Fruit fly (Drosophila melanogaster) whole organism, embryonic: ENCODE results near the gene bt.

ENCODE experiments used
- B-H2 ChIP-seq: fragments of 200-800 bp; sonication (Bioruptor generic); optimal IDR thresholded peaks from 2 replicates; lab custom pipeline; 2018; ENCODE audit warnings: missing biosample characterization, mild to moderate bottlenecking, missing genetic modification characterization
- CG1024 ChIP-seq: fragments of 200-800 bp; sonication (Bioruptor generic); IDR thresholded peaks from 2 replicates; pipeline ENCODE4 v1.3.6; 2022; ENCODE audit warnings: missing biosample characterization, missing genetic modification characterization
- CG10431 ChIP-seq: fragments of 200-800 bp; sonication (Bioruptor generic); optimal IDR thresholded peaks from 3 replicates; lab custom pipeline; 2018; ENCODE audit warnings: missing biosample characterization, mild to moderate bottlenecking, missing genetic modification characterization
- CG10565 ChIP-seq: fragments of 200-800 bp; sonication (Bioruptor generic); optimal IDR thresholded peaks from 3 replicates; lab custom pipeline; 2016; ENCODE audit warnings: missing biosample characterization, mild to moderate bottlenecking, missing genetic modification characterization
- CG11695 ChIP-seq: fragments of 200-800 bp; sonication (Bioruptor generic); IDR thresholded peaks from 3 replicates; pipeline ENCODE4 v1.3.6; 2022; ENCODE audit warnings: missing biosample characterization, missing genetic modification characterization
- CG11723 ChIP-seq: fragments of 200-800 bp; sonication (Bioruptor generic); optimal IDR thresholded peaks from 2 replicates; lab custom pipeline; 2017; ENCODE audit warnings: missing biosample characterization, mild to moderate bottlenecking, missing genetic modification characterization
- CG12299 ChIP-seq: fragments of 200-800 bp; sonication (Bioruptor generic); optimal IDR thresholded peaks from 2 replicates; lab custom pipeline; 2018; ENCODE audit warnings: missing biosample characterization, mild to moderate bottlenecking, missing genetic modification characterization
- CG12659 ChIP-seq: fragments of 200-800 bp; sonication (Bioruptor generic); optimal IDR thresholded peaks from 3 replicates; lab custom pipeline; 2017; ENCODE audit warnings: mild to moderate bottlenecking, missing biosample characterization, missing genetic modification reagents, missing genetic modification characterization
- CG13624 ChIP-seq: fragments of 200-800 bp; sonication (Bioruptor generic); optimal IDR thresholded peaks from 2 replicates; lab custom pipeline; 2016; ENCODE audit warnings: missing biosample characterization, missing genetic modification characterization
- CG14014 ChIP-seq: fragments of 200-800 bp; sonication (Bioruptor generic); IDR thresholded peaks from 2 replicates; pipeline ENCODE4 v1.3.6; 2022; ENCODE audit warnings: missing biosample characterization, missing genetic modification characterization
- CG15601 ChIP-seq: fragments of 200-800 bp; sonication (Bioruptor generic); optimal IDR thresholded peaks from 3 replicates; lab custom pipeline; 2019; ENCODE audit warnings: missing biosample characterization, mild to moderate bottlenecking, missing genetic modification characterization, moderate library complexity
- CG1603 ChIP-seq: fragments of 200-800 bp; sonication (Bioruptor generic); optimal IDR thresholded peaks from 2 replicates; lab custom pipeline; 2019; ENCODE audit warnings: missing biosample characterization, mild to moderate bottlenecking, missing genetic modification characterization, moderate library complexity
- CG17361 ChIP-seq: fragments of 200-800 bp; sonication (Bioruptor generic); IDR thresholded peaks from 3 replicates; pipeline ENCODE4 v1.3.6; 2022; ENCODE audit warnings: missing biosample characterization, missing genetic modification characterization
- CG17612 ChIP-seq: fragments of 200-800 bp; sonication (Bioruptor generic); IDR thresholded peaks from 2 replicates; pipeline ENCODE4 v1.3.6; 2022; ENCODE audit warnings: missing biosample characterization, missing genetic modification characterization
- CG2199 ChIP-seq: fragments of 200-800 bp; sonication (Bioruptor generic); IDR thresholded peaks from 3 replicates; pipeline ENCODE4 v1.3.6; 2022; ENCODE audit warnings: missing biosample characterization, missing genetic modification characterization
- CG30020 ChIP-seq: fragments of 200-800 bp; optimal IDR thresholded peaks from 2 replicates; lab custom pipeline; 2019; ENCODE audit warnings: missing biosample characterization, mild to moderate bottlenecking, missing genetic modification characterization, moderate library complexity
- CG4424 ChIP-seq: fragments of 200-800 bp; sonication (Bioruptor generic); optimal IDR thresholded peaks from 3 replicates; lab custom pipeline; 2016; ENCODE audit warnings: missing biosample characterization, missing genetic modification characterization
- CG4820 ChIP-seq: fragments of 200-800 bp; sonication (Bioruptor generic); optimal IDR thresholded peaks from 3 replicates; lab custom pipeline; 2016; ENCODE audit warnings: missing biosample characterization, missing genetic modification characterization
- CG5245 ChIP-seq: fragments of 200-800 bp; sonication (Bioruptor generic); optimal IDR thresholded peaks from 3 replicates; lab custom pipeline; 2016; ENCODE audit warnings: missing biosample characterization, missing genetic modification characterization
- CG8089 ChIP-seq: fragments of 200-800 bp; sonication (Bioruptor generic); optimal IDR thresholded peaks from 3 replicates; lab custom pipeline; 2016; ENCODE audit warnings: missing biosample characterization, missing genetic modification characterization
- CG8290 ChIP-seq, 3 experiments: fragments of 200-800 bp; sonication (Bioruptor generic); optimal IDR thresholded peaks; 2 replicates each; lab custom pipeline; 2016 to 2019; ENCODE audit warnings: missing biosample characterization in 3 of 3, missing genetic modification characterization in 3 of 3, mild to moderate bottlenecking in 2 of 3, moderate library complexity in 1 of 3
- CG8359 ChIP-seq: fragments of 200-800 bp; sonication (Bioruptor generic); optimal IDR thresholded peaks from 2 replicates; lab custom pipeline; 2017; ENCODE audit warnings: missing biosample characterization, mild to moderate bottlenecking, missing genetic modification characterization, borderline replicate concordance
- CG9215 ChIP-seq: fragments of 200-800 bp; sonication (Bioruptor generic); IDR thresholded peaks from 2 replicates; pipeline ENCODE4 v1.3.6; 2022; ENCODE audit warnings: missing biosample characterization, missing genetic modification characterization
- Eip74EF ChIP-seq, 2 experiments: fragments of 200-800 bp in 1 of 2; fragments of >200 bp in 1 of 2; sonication (Bioruptor generic) in 1 of 2; optimal IDR thresholded peaks; 2 replicates each; lab custom pipeline; 2017 to 2019; ENCODE audit warnings: missing biosample characterization in 2 of 2, missing genetic modification characterization in 2 of 2, mild to moderate bottlenecking in 1 of 2, moderate library complexity in 1 of 2
- Ets97D ChIP-seq: fragments of 200-800 bp; sonication (Bioruptor generic); optimal IDR thresholded peaks from 3 replicates; lab custom pipeline; 2016; ENCODE audit warnings: missing biosample characterization, missing genetic modification characterization
- HmgZ ChIP-seq: fragments of 200-800 bp; sonication (Bioruptor generic); optimal IDR thresholded peaks from 2 replicates; lab custom pipeline; 2018; ENCODE audit warnings: missing biosample characterization, mild to moderate bottlenecking, missing genetic modification characterization
- Hsf ChIP-seq: fragments of 200-800 bp; sonication (Bioruptor generic); optimal IDR thresholded peaks from 3 replicates; lab custom pipeline; 2016; ENCODE audit warnings: missing biosample characterization, missing genetic modification characterization
- Med ChIP-seq: fragments of 200-800 bp; sonication (Bioruptor generic); peaks from one replicate; lab custom pipeline; 2016; ENCODE audit warnings: missing biosample characterization, missing genetic modification characterization, mild to moderate bottlenecking, inconsistent platforms, moderate library complexity
- Meics ChIP-seq: fragments of 200-800 bp; sonication (Bioruptor generic); optimal IDR thresholded peaks from 2 replicates; lab custom pipeline; 2017; ENCODE audit warnings: missing biosample characterization, mild to moderate bottlenecking, missing genetic modification characterization
- Pdp1 ChIP-seq, 2 experiments: fragments of 200-800 bp; sonication (Bioruptor generic); optimal IDR thresholded peaks; 3 replicates each; lab custom pipeline; 2016; ENCODE audit warnings: missing biosample characterization in 2 of 2, missing genetic modification characterization in 2 of 2, mild to moderate bottlenecking in 1 of 2, moderate library complexity in 1 of 2
- bsh ChIP-seq, 2 experiments: fragments of 200-800 bp; sonication (Bioruptor generic); optimal IDR thresholded peaks; 2 replicates each; lab custom pipeline; 2017 to 2018; ENCODE audit warnings: mild to moderate bottlenecking in 2 of 2, missing biosample characterization in 2 of 2, missing genetic modification characterization in 2 of 2, moderate library complexity in 1 of 2
- dpn ChIP-seq, 2 experiments: fragments of 200-800 bp; sonication (Bioruptor generic); optimal IDR thresholded peaks; 3 replicates each; lab custom pipeline; 2016; ENCODE audit warnings: missing biosample characterization in 2 of 2, missing genetic modification characterization in 2 of 2
- emc ChIP-seq: fragments of 200-800 bp; sonication (Bioruptor generic); optimal IDR thresholded peaks from 2 replicates; lab custom pipeline; 2016; ENCODE audit warnings: missing biosample characterization, missing genetic modification characterization
- eve ChIP-seq, 2 experiments: fragments of >200 bp; optimal IDR thresholded peaks; 2 replicates each; lab custom pipeline; 2017; ENCODE audit warnings: missing biosample characterization in 2 of 2, missing genetic modification characterization in 2 of 2
- gem ChIP-seq: fragments of 200-800 bp; sonication (Bioruptor generic); optimal IDR thresholded peaks from 2 replicates; lab custom pipeline; 2019; ENCODE audit warnings: missing biosample characterization, mild to moderate bottlenecking, missing genetic modification characterization, moderate library complexity
- h ChIP-seq: fragments of >200 bp; optimal IDR thresholded peaks from 2 replicates; lab custom pipeline; 2017
- her ChIP-seq: fragments of 200-800 bp; sonication (Bioruptor generic); optimal IDR thresholded peaks from 2 replicates; lab custom pipeline; 2016; ENCODE audit warnings: missing biosample characterization, missing genetic modification characterization
- lbe ChIP-seq: fragments of 200-800 bp; sonication (Bioruptor generic); optimal IDR thresholded peaks from 2 replicates; lab custom pipeline; 2016; ENCODE audit warnings: missing biosample characterization, mild to moderate bottlenecking, missing genetic modification characterization
- nom ChIP-seq: fragments of 200-800 bp; sonication (Bioruptor generic); optimal IDR thresholded peaks from 2 replicates; lab custom pipeline; 2017; ENCODE audit warnings: missing biosample characterization, missing genetic modification characterization, mild to moderate bottlenecking, moderate library complexity, missing genetic modification reagents
- pan ChIP-seq, 4 experiments: fragments of >200 bp in 3 of 4; fragments of 200-800 bp in 1 of 4; sonication (Bioruptor generic) in 1 of 4; optimal IDR thresholded peaks in 3 of 4; IDR thresholded peaks in 1 of 4; 2 replicates each; pipeline versions ENCODE4 v1.3.6 to Lab custom; 2017 to 2022; ENCODE audit warnings: missing biosample characterization in 2 of 4, missing genetic modification characterization in 2 of 4, mixed read lengths in 1 of 4
- row ChIP-seq: fragments of 200-800 bp; sonication (Bioruptor generic); IDR thresholded peaks from 3 replicates; pipeline ENCODE4 v1.3.6; 2022; ENCODE audit warnings: missing biosample characterization, missing genetic modification characterization
- sd ChIP-seq: fragments of 200-800 bp; sonication (Bioruptor generic); optimal IDR thresholded peaks from 3 replicates; lab custom pipeline; 2018; ENCODE audit warnings: missing biosample characterization, mild to moderate bottlenecking, missing genetic modification characterization, moderate library complexity
- sens ChIP-seq: fragments of 200-800 bp; sonication (Bioruptor generic); peaks from one replicate; lab custom pipeline; 2016; ENCODE audit warnings: missing biosample characterization, missing genetic modification characterization
- sim ChIP-seq: fragments of 200-800 bp; sonication (Bioruptor generic); IDR thresholded peaks from 2 replicates; pipeline ENCODE4 v1.3.6; 2022; ENCODE audit warnings: missing biosample characterization, missing genetic modification characterization
- tap ChIP-seq: fragments of 200-800 bp; optimal IDR thresholded peaks from 3 replicates; lab custom pipeline; 2019; ENCODE audit warnings: missing biosample characterization, mild to moderate bottlenecking, missing genetic modification characterization, moderate library complexity
- trh ChIP-seq: fragments of 200-800 bp; sonication (Bioruptor generic); optimal IDR thresholded peaks from 2 replicates; lab custom pipeline; 2016; ENCODE audit warnings: missing biosample characterization, missing genetic modification characterization

Gene bt

dm6 chr4:694917-695720 lies 29.1 kb upstream of the bt start (continued):
- no peak for TF ChIP-seq emc (GFP tag; lab: Kevin White, UChicago)
- no peak for TF ChIP-seq CG10431 (GFP tag; lab: Kevin White, UChicago)
- TF ChIP-seq eve (GFP tag; optimal IDR thresholded peaks at IDR 0.05; lab: Kevin White, UChicago) = peak in 1 of 2 experiments; percentile 82
- TF ChIP-seq CG1603 = peak; percentile 50
- peak in 1 of 2 experiments; percentile 24 for TF ChIP-seq Pdp1 (GFP tag; optimal IDR thresholded peaks at IDR 0.05; lab: Kevin White, UChicago)
- peak in 1 of 2 experiments; percentile 4 for TF ChIP-seq bsh (GFP tag; optimal IDR thresholded peaks at IDR 0.05; lab: Kevin White, UChicago)
- peak; percentile 75; the same call in 2 of the 3 replicates for TF ChIP-seq CG2199 (GFP tag; lab: Robert Waterston, UW)
- peak in 1 of 2 experiments; percentile 22 for TF ChIP-seq dpn (GFP tag; optimal IDR thresholded peaks at IDR 0.05; lab: Kevin White, UChicago)
- peak; percentile 97 for TF ChIP-seq Meics (GFP tag; lab: Kevin White, UChicago)
- peak; percentile 4 for TF ChIP-seq CG4424
- peak; percentile 61 for TF ChIP-seq CG8290 (GFP tag; optimal IDR thresholded peaks at IDR 0.05; lab: Kevin White, UChicago)
- TF ChIP-seq CG8290 (tag; optimal IDR thresholded peaks at IDR 0.05; lab: Kevin White, UChicago) = no peak
- TF ChIP-seq nom (GFP tag; lab: Kevin White, UChicago) = peak; percentile 100
- TF ChIP-seq her (GFP tag; lab: Kevin White, UChicago) = no peak
- TF ChIP-seq HmgZ (tag; lab: Kevin White, UChicago) = peak; percentile 20
- peak; percentile 3 for TF ChIP-seq CG4820 (GFP tag; lab: Kevin White, UChicago)
- peak; percentile 76 for TF ChIP-seq CG11723 (GFP tag; lab: Kevin White, UChicago)
- peak; percentile 79 for TF ChIP-seq CG8089 (GFP tag; lab: Kevin White, UChicago)
- peak; percentile 10 for TF ChIP-seq trh (GFP tag; lab: Kevin White, UChicago)
- TF ChIP-seq CG17361 (GFP tag; lab: Robert Waterston, UW) = no peak
- peak; percentile 1 for TF ChIP-seq B-H2 (GFP tag; lab: Kevin White, UChicago)
- TF ChIP-seq Ets97D (GFP tag; lab: Kevin White, UChicago) = peak; percentile 24
- TF ChIP-seq sens (GFP tag; lab: Kevin White, UChicago) = peak; percentile 70
- TF ChIP-seq CG10565 (GFP tag; lab: Kevin White, UChicago) = no peak
- TF ChIP-seq CG30020 (tag; lab: Kevin White, UChicago) = peak; percentile 94
- TF ChIP-seq CG17612 (GFP tag; lab: Robert Waterston, UW) = no peak
- no peak for TF ChIP-seq h (lab: Kevin White, UChicago)
- peak; percentile 33 for TF ChIP-seq Hsf
- TF ChIP-seq lbe (GFP tag; lab: Kevin White, UChicago) = peak; percentile 12
- TF ChIP-seq CG14014 (GFP tag; lab: Robert Waterston, UW) = no peak
- no peak for TF ChIP-seq CG8359 (GFP tag; lab: Kevin White, UChicago)
- TF ChIP-seq gem (tag; lab: Kevin White, UChicago) = peak; percentile 24
- TF ChIP-seq CG13624 (GFP tag; lab: Kevin White, UChicago) = peak; percentile 12
- TF ChIP-seq CG12659 (GFP tag; lab: Kevin White, UChicago) = peak; percentile 17
- TF ChIP-seq pan (optimal IDR thresholded peaks at IDR 0.05; lab: Kevin White, UChicago) = no peak
- TF ChIP-seq pan (GFP tag; optimal IDR thresholded peaks at IDR 0.05 in 1 of 2, IDR thresholded peaks at IDR 0.05 in 1 of 2) = no peak
- TF ChIP-seq row (GFP tag; lab: Robert Waterston, UW) = peak; percentile 81; the same call in 1 of the 3 replicates

dm6 chr4:695845-696244 lies 28.4 kb upstream of the bt start, which contains the start of gene myo:
TSS of gene myo (minus strand) at chr4:696055.
- peak in 1 of 2 experiments; percentile 31 for TF ChIP-seq bsh (GFP tag; optimal IDR thresholded peaks at IDR 0.05; lab: Kevin White, UChicago)
- peak; percentile 14 for TF ChIP-seq tap (tag; lab: Kevin White, UChicago)
- peak; percentile 32 for TF ChIP-seq CG12659 (GFP tag; lab: Kevin White, UChicago)
- TF ChIP-seq Med = peak; percentile 58
- no peak for TF ChIP-seq CG5245 (GFP tag; lab: Kevin White, UChicago)
- TF ChIP-seq row (GFP tag; lab: Robert Waterston, UW) = peak; percentile 32; the same call in 1 of the 3 replicates
- TF ChIP-seq sd (tag; lab: Kevin White, UChicago) = no peak
- peak; percentile 38 for TF ChIP-seq CG12299
- peak; percentile 0 for TF ChIP-seq CG10431 (GFP tag; lab: Kevin White, UChicago)
- TF ChIP-seq CG1024 (GFP tag; lab: Robert Waterston, UW) = 0 out of 2 replicates have a peak, but pooled peaks have one; percentile 9
- no peak for TF ChIP-seq CG9215 (GFP tag; lab: Robert Waterston, UW)
- TF ChIP-seq Eip74EF (GFP tag; optimal IDR thresholded peaks at IDR 0.05; lab: Kevin White, UChicago) = no peak
- TF ChIP-seq gem (tag; lab: Kevin White, UChicago) = peak; percentile 14
- TF ChIP-seq CG15601 = peak; percentile 49
- peak; percentile 34 for TF ChIP-seq CG1603
- TF ChIP-seq CG11695 (GFP tag; lab: Robert Waterston, UW) = 0 out of 3 replicates have a peak, but pooled peaks have one; percentile 39
- no peak for TF ChIP-seq sim (GFP tag; lab: Robert Waterston, UW)
